Worm (Caenorhabditis elegans) whole organism, young adult: Measurements from ENCODE around the gene C09B9.7.

ENCODE experiments used
- B0336.3 ChIP-seq: fragments of 200-800 bp; sonication (Bioruptor generic); IDR thresholded peaks from 2 replicates; pipeline ENCODE4 v1.3.6; 2022; ENCODE audit warnings: missing genetic modification characterization, missing compliant biosample characterization
- F10E7.11 ChIP-seq: sonication (generic microtip); optimal IDR thresholded peaks from 2 replicates; lab custom pipeline; 2017; ENCODE audit warnings: mild to moderate bottlenecking, missing genetic modification characterization, moderate library complexity, missing compliant biosample characterization
- F49E8.2 ChIP-seq: sonication (generic microtip); optimal IDR thresholded peaks from 3 replicates; lab custom pipeline; 2017; ENCODE audit warnings: missing genetic modification characterization, mild to moderate bottlenecking, missing compliant biosample characterization, antibody characterized with exemption, moderate library complexity; ENCODE audit not compliant: insufficient read depth
- K12H6.12 ChIP-seq: fragments of 200-800 bp; sonication (Bioruptor generic); optimal IDR thresholded peaks from 2 replicates; lab custom pipeline; 2018; ENCODE audit warnings: mild to moderate bottlenecking, missing genetic modification characterization, missing compliant biosample characterization
- ama-1 ChIP-seq, 3 experiments: fragments of 150-350 bp in 1 of 3; sonication (generic microtip) in 2 of 3; optimal IDR thresholded peaks; 2 replicates each; lab custom pipeline; 2014 to 2018; ENCODE audit warnings: missing biosample characterization in 2 of 3, missing genetic modification characterization in 2 of 3, missing genetic modification reagents in 2 of 3
- ccch-3 ChIP-seq: fragments of 200-800 bp; sonication (Bioruptor generic); optimal IDR thresholded peaks from 2 replicates; lab custom pipeline; 2018; ENCODE audit warnings: mild to moderate bottlenecking, missing genetic modification characterization, missing compliant biosample characterization
- ceh-91 ChIP-seq: fragments of 200-800 bp; sonication (Bioruptor generic); IDR thresholded peaks from 2 replicates; pipeline ENCODE4 v1.3.6; 2022; ENCODE audit warnings: missing genetic modification reagents, missing genetic modification characterization, missing compliant biosample characterization
- dpl-1 ChIP-seq: fragments of 150-350 bp; optimal IDR thresholded peaks from 2 replicates; lab custom pipeline; 2014; ENCODE audit warnings: missing biosample characterization, missing genetic modification reagents, missing genetic modification characterization
- lsy-27 ChIP-seq: sonication (generic microtip); optimal IDR thresholded peaks from 2 replicates; lab custom pipeline; 2017; ENCODE audit warnings: missing genetic modification characterization, mild to moderate bottlenecking, missing compliant biosample characterization, antibody characterized with exemption, missing genotype, borderline replicate concordance; ENCODE audit not compliant: insufficient read depth
- nfya-2 ChIP-seq: fragments of 200-800 bp; sonication (Bioruptor generic); IDR thresholded peaks from 2 replicates; pipeline ENCODE4 v1.3.6; 2022; ENCODE audit warnings: missing genetic modification reagents, missing genetic modification characterization, missing compliant biosample characterization
- nhr-27 ChIP-seq: fragments of 200-800 bp; sonication (Bioruptor generic); optimal IDR thresholded peaks from 2 replicates; lab custom pipeline; 2018; ENCODE audit warnings: mild to moderate bottlenecking, missing genetic modification characterization, moderate library complexity, missing compliant biosample characterization
- tbx-9 ChIP-seq: sonication (generic microtip); optimal IDR thresholded peaks from 2 replicates; lab custom pipeline; 2016; ENCODE audit warnings: borderline replicate concordance, missing genetic modification characterization, inconsistent platforms, missing compliant biosample characterization
- unc-130 ChIP-seq: sonication (generic microtip); optimal IDR thresholded peaks from 2 replicates; lab custom pipeline; 2016; ENCODE audit warnings: missing genetic modification reagents, missing genetic modification characterization, missing compliant biosample characterization

- TF ChIP-seq nfya-2 (GFP tag; lab: Robert Waterston, UW) (no peak), B0336.3 (GFP tag; lab: Robert Waterston, UW) (no peak), ccch-3 (GFP tag; lab: Kevin White, UChicago) (no peak), ama-1 (optimal IDR thresholded peaks at IDR 0.05; lab: Kevin White, UChicago) (no peak), ama-1 (GFP tag; optimal IDR thresholded peaks at IDR 0.05; lab: Kevin White, UChicago) (no peak), lsy-27 (tag; lab: Kevin White, UChicago) (no peak), dpl-1 (GFP tag; lab: Kevin White, UChicago) (no peak), unc-130 (GFP tag; lab: Kevin White, UChicago) (no peak), ceh-91 (no peak), F10E7.11 (tag; lab: Kevin White, UChicago) (no peak), K12H6.12 (tag; lab: Kevin White, UChicago) (no peak), tbx-9 (tag; lab: Kevin White, UChicago) (no peak), nhr-27 (tag; lab: Kevin White, UChicago) (no peak), F49E8.2 (tag; lab: Kevin White, UChicago) (no peak)
Observed at ce11 chrIV:5055964-5056588, 4.8 kb downstream of the C09B9.7 start, which contains the start of gene msp-55.
